Worm (Caenorhabditis elegans): ENCODE data around the gene K06A4.6.

K06A4.6 gene

ce11 chrV:9503152-9503817 lies 22.8 kb upstream of the K06A4.6 start (continued):
- peak; percentile 24 for TF ChIP-seq gei-17 (GFP tag; optimal IDR thresholded peaks at IDR 0.05)
- 0 out of 2 replicates have a peak, but pooled peaks have one; percentile 22 for TF ChIP-seq ztf-25 (GFP tag; IDR thresholded peaks at IDR 0.05)
- TF ChIP-seq C06A6.2 (GFP tag; conservative IDR thresholded peaks at IDR 0.05): peak; percentile 43; the same call in 1 of the 2 replicates
- no peak for TF ChIP-seq Y67H2A.10 (GFP tag; conservative IDR thresholded peaks at IDR 0.05)
- TF ChIP-seq nhr-90 (tag; optimal IDR thresholded peaks at IDR 0.05): peak; percentile 58
- no peak for TF ChIP-seq mel-28 (tag; optimal IDR thresholded peaks at IDR 0.05; ENCODE audit: borderline replicate concordance)
- peak; percentile 24 for TF ChIP-seq attf-5 (GFP tag; optimal IDR thresholded peaks at IDR 0.05)
- TF ChIP-seq attf-3 (GFP tag; conservative IDR thresholded peaks at IDR 0.05): no peak
- peak in 1 of 2 experiments; percentile 25 for TF ChIP-seq let-607 (tag; optimal IDR thresholded peaks at IDR 0.05)
- peak; percentile 42 for TF ChIP-seq D2030.7 (GFP tag; IDR thresholded peaks at IDR 0.05)
- TF ChIP-seq zim-3 (tag; optimal IDR thresholded peaks at IDR 0.05): peak; percentile 92
- TF ChIP-seq let-526 (GFP tag; IDR thresholded peaks at IDR 0.05): peak; percentile 74; the same call in 1 of the 2 replicates
- TF ChIP-seq F33H1.4 (GFP tag; IDR thresholded peaks at IDR 0.05): 0 out of 2 replicates have a peak, but pooled peaks have one; percentile 11
- TF ChIP-seq hmg-20 (GFP tag; IDR thresholded peaks at IDR 0.05): peak; percentile 72; the same call in 1 of the 2 replicates
- TF ChIP-seq hlh-26 (GFP tag; conservative IDR thresholded peaks at IDR 0.05): no peak
- TF ChIP-seq madf-10 (tag; optimal IDR thresholded peaks at IDR 0.05): peak; percentile 41
- TF ChIP-seq lin-40 (tag; optimal IDR thresholded peaks at IDR 0.05): no peak
- TF ChIP-seq B0019.2 (GFP tag; conservative IDR thresholded peaks at IDR 0.05): no peak
- peak; percentile 20 for TF ChIP-seq sdz-38 (tag; optimal IDR thresholded peaks at IDR 0.05)
- TF ChIP-seq ceh-58 (GFP tag; IDR thresholded peaks at IDR 0.05): 0 out of 2 replicates have a peak, but pooled peaks have one; percentile 36
- TF ChIP-seq ZK185.1 (tag; optimal IDR thresholded peaks at IDR 0.05; ENCODE audit: poor library complexity, severe bottlenecking): peak; percentile 81
- TF ChIP-seq B0261.1 (tag; optimal IDR thresholded peaks at IDR 0.05): peak; percentile 95
- no peak for TF ChIP-seq ztf-6 (GFP tag; IDR thresholded peaks at IDR 0.05)
- no peak for TF ChIP-seq ama-1 (optimal IDR thresholded peaks at IDR 0.05)
- TF ChIP-seq ama-1 (GFP tag; optimal IDR thresholded peaks at IDR 0.05): peak in 1 of 2 experiments; percentile 85
- TF ChIP-seq nhr-80 (tag; optimal IDR thresholded peaks at IDR 0.05): no peak
- no peak for TF ChIP-seq F39B2.1 (GFP tag; IDR thresholded peaks at IDR 0.05)
- peak; percentile 36 for TF ChIP-seq ztf-3 (GFP tag; optimal IDR thresholded peaks at IDR 0.05)
- TF ChIP-seq ets-4 (GFP tag; optimal IDR thresholded peaks at IDR 0.05): peak; percentile 35
- peak in 1 of 3 experiments; percentile 53 for TF ChIP-seq lin-35 (GFP tag; optimal IDR thresholded peaks at IDR 0.05)
- TF ChIP-seq K11D2.4 (GFP tag; IDR thresholded peaks at IDR 0.05): 0 out of 2 replicates have a peak, but pooled peaks have one; percentile 49
- TF ChIP-seq efl-1 (GFP tag; optimal IDR thresholded peaks at IDR 0.05): no peak
- TF ChIP-seq nhr-179 (tag; optimal IDR thresholded peaks at IDR 0.05): no peak
- peak; percentile 30 for TF ChIP-seq mxl-1 (tag; optimal IDR thresholded peaks at IDR 0.05)
- no peak for TF ChIP-seq ztf-22 (GFP tag; optimal IDR thresholded peaks at IDR 0.05)
- TF ChIP-seq him-1 (tag; optimal IDR thresholded peaks at IDR 0.05): peak; percentile 88
- TF ChIP-seq madf-3 (GFP tag; IDR thresholded peaks at IDR 0.05): no peak
- no peak for TF ChIP-seq egrh-3 (GFP tag; IDR thresholded peaks at IDR 0.05)
- TF ChIP-seq athp-1 (tag; optimal IDR thresholded peaks at IDR 0.05): peak; percentile 27
- no peak; the same call in 1 of the 2 replicates for TF ChIP-seq mcd-1 (GFP tag; IDR thresholded peaks at IDR 0.05)
- TF ChIP-seq nfya-2 (GFP tag; IDR thresholded peaks at IDR 0.05): no peak
- peak; percentile 30 for TF ChIP-seq F22D6.2 (tag; optimal IDR thresholded peaks at IDR 0.05)
- no peak for TF ChIP-seq ceh-91 (GFP tag; IDR thresholded peaks at IDR 0.05)
- peak; percentile 22 to 82 for TF ChIP-seq rec-8 (tag; optimal IDR thresholded peaks at IDR 0.05)
- TF ChIP-seq F10E7.11 (tag; optimal IDR thresholded peaks at IDR 0.05): no peak
- peak; percentile 55 for TF ChIP-seq ceh-79 (tag; optimal IDR thresholded peaks at IDR 0.05)
- peak; percentile 46 for TF ChIP-seq T26A5.8 (tag; optimal IDR thresholded peaks at IDR 0.05)
- TF ChIP-seq aptf-3 (GFP tag; IDR thresholded peaks at IDR 0.05): 0 out of 2 replicates have a peak, but pooled peaks have one; percentile 77

Measured in whole organism, young adult.